Worm (Caenorhabditis elegans) whole organism, early embryonic: Measurements from ENCODE around the gene klp-18.

Experiments used
- B0310.2 ChIP-seq: sonication (generic microtip); optimal IDR thresholded peaks from 2 replicates; lab custom pipeline; 2016; ENCODE audit warnings: mild to moderate bottlenecking, missing genetic modification characterization, missing compliant biosample characterization
- F13C5.2 ChIP-seq: sonication (generic microtip); optimal IDR thresholded peaks from 2 replicates; lab custom pipeline; 2017; ENCODE audit warnings: mild to moderate bottlenecking, missing genetic modification characterization, inconsistent platforms, missing compliant biosample characterization
- aly-1 ChIP-seq: sonication (generic microtip); optimal IDR thresholded peaks from 2 replicates; lab custom pipeline; 2016; ENCODE audit warnings: missing genetic modification characterization, missing compliant biosample characterization
- ama-1 ChIP-seq: fragments of 150-350 bp; optimal IDR thresholded peaks from 2 replicates; lab custom pipeline; 2014
- hmg-4 ChIP-seq: fragments of 200-800 bp; sonication (Bioruptor generic); optimal IDR thresholded peaks from 2 replicates; lab custom pipeline; 2018; ENCODE audit warnings: mild to moderate bottlenecking, missing genetic modification characterization, missing compliant biosample characterization
- tbx-11 ChIP-seq: fragments of 200-800 bp; sonication (Bioruptor generic); IDR thresholded peaks from 2 replicates; pipeline ENCODE4 v1.3.6; 2022; ENCODE audit warnings: missing genetic modification characterization, missing compliant biosample characterization

- no peak for TF ChIP-seq ama-1
- no peak for TF ChIP-seq B0310.2
- peak; percentile 50; the same call in 1 of the 2 replicates for TF ChIP-seq tbx-11 (GFP tag; lab: Robert Waterston, UW)
- peak; percentile 70 for TF ChIP-seq hmg-4
- peak; percentile 38 for TF ChIP-seq aly-1 (tag; lab: Kevin White, UChicago)
- TF ChIP-seq F13C5.2 (tag; lab: Kevin White, UChicago): peak; percentile 89
Observed at ce11 chrIV:7039476-7040261, at the start of gene klp-18, which contains the start of gene cogc-2.
